Fruit fly (Drosophila melanogaster): ENCODE data around the gene CG10654.
A peak's percentile ranks its signal among the peaks of the same experiment; 100 is the strongest.

The CG10654 gene

dm6 chr3L:12471471-12471978 lies 36.1 kb downstream of the CG10654 start, which contains the start of gene CG10616 (continued):
- peak; percentile 95 for TF ChIP-seq CG16813 (GFP tag; IDR thresholded peaks at IDR 0.05; ENCODE audit: partially characterized antibody)
- no peak for TF ChIP-seq CG8281 (tag; optimal IDR thresholded peaks at IDR 0.05)
- TF ChIP-seq NFAT (GFP tag; IDR thresholded peaks at IDR 0.05), result no peak
- no peak for TF ChIP-seq CG10565 (GFP tag; optimal IDR thresholded peaks at IDR 0.05)
- no peak for TF ChIP-seq CG10979 (tag; optimal IDR thresholded peaks at IDR 0.05)
- TF ChIP-seq Scr (GFP tag; IDR thresholded peaks at IDR 0.05; ENCODE audit: partially characterized antibody), result peak; percentile 98
- TF ChIP-seq lilli (GFP tag; optimal IDR thresholded peaks at IDR 0.05), result no peak
- TF ChIP-seq CG14965 (GFP tag; optimal IDR thresholded peaks at IDR 0.05; ENCODE audit: borderline replicate concordance), result no peak
- TF ChIP-seq emc (GFP tag; optimal IDR thresholded peaks at IDR 0.05), result no peak
- TF ChIP-seq CG6791 (GFP tag; IDR thresholded peaks at IDR 0.05; ENCODE audit: partially characterized antibody), result peak; percentile 94
- no peak for TF ChIP-seq Ptx1 (GFP tag; IDR thresholded peaks at IDR 0.05)
- TF ChIP-seq crc (GFP tag; optimal IDR thresholded peaks at IDR 0.05), result no peak
- no peak for TF ChIP-seq croc (GFP tag; conservative IDR thresholded peaks at IDR 0.05)
- TF ChIP-seq Lpt (GFP tag; optimal IDR thresholded peaks at IDR 0.05), result no peak
- TF ChIP-seq CG3163 (GFP tag; optimal IDR thresholded peaks at IDR 0.05), result no peak
- TF ChIP-seq CG17568 (GFP tag; optimal IDR thresholded peaks at IDR 0.05), result no peak
- no peak for TF ChIP-seq CG10274 (GFP tag; optimal IDR thresholded peaks at IDR 0.05)
- no peak for TF ChIP-seq CG12236 (GFP tag; optimal IDR thresholded peaks at IDR 0.05)
- TF ChIP-seq CG15514 (GFP tag; optimal IDR thresholded peaks at IDR 0.05), result no peak
- TF ChIP-seq Xrp1 (GFP tag; IDR thresholded peaks at IDR 0.05), result no peak
- TF ChIP-seq sim (GFP tag; IDR thresholded peaks at IDR 0.05), result no peak
- no peak for TF ChIP-seq CG30431 (GFP tag; optimal IDR thresholded peaks at IDR 0.05)
- TF ChIP-seq Hey (tag; optimal IDR thresholded peaks at IDR 0.05), result no peak
- TF ChIP-seq CG7987 (GFP tag; optimal IDR thresholded peaks at IDR 0.05), result no peak
- no peak for TF ChIP-seq crp (GFP tag; optimal IDR thresholded peaks at IDR 0.05)
- TF ChIP-seq Oli (tag; optimal IDR thresholded peaks at IDR 0.05), result no peak
- TF ChIP-seq MESR4 (GFP tag; optimal IDR thresholded peaks at IDR 0.05), result peak; percentile 82
- no peak for TF ChIP-seq gcm (GFP tag; optimal IDR thresholded peaks at IDR 0.05)
- no peak for TF ChIP-seq nmo (GFP tag; optimal IDR thresholded peaks at IDR 0.05)
- TF ChIP-seq bcd (GFP tag; optimal IDR thresholded peaks at IDR 0.05), result no peak
- no peak for TF ChIP-seq gce (GFP tag; IDR thresholded peaks at IDR 0.05)
- TF ChIP-seq stwl (tag; optimal IDR thresholded peaks at IDR 0.05), result peak; percentile 85
- TF ChIP-seq CG1529 (GFP tag; optimal IDR thresholded peaks at IDR 0.05), result no peak
- TF ChIP-seq CG6683 (GFP tag; optimal IDR thresholded peaks at IDR 0.05), result no peak
- no peak for TF ChIP-seq Deaf1 (tag; optimal IDR thresholded peaks at IDR 0.05)
- no peak for TF ChIP-seq mam (GFP tag; optimal IDR thresholded peaks at IDR 0.05)
- no peak for TF ChIP-seq CG11398 (GFP tag; optimal IDR thresholded peaks at IDR 0.05)
- no peak for TF ChIP-seq CG10431 (GFP tag; optimal IDR thresholded peaks at IDR 0.05)
- TF ChIP-seq abd-A (tag; optimal IDR thresholded peaks at IDR 0.05), result no peak
- TF ChIP-seq gcm2 (GFP tag; optimal IDR thresholded peaks at IDR 0.05), result no peak
- TF ChIP-seq zfh2 (GFP tag; optimal IDR thresholded peaks at IDR 0.05), result no peak
- TF ChIP-seq yki (optimal IDR thresholded peaks at IDR 0.05), result no peak
- TF ChIP-seq CG12942 (GFP tag; optimal IDR thresholded peaks at IDR 0.05), result no peak
- no peak for TF ChIP-seq hth (optimal IDR thresholded peaks at IDR 0.05)
- TF ChIP-seq ato (GFP tag; IDR thresholded peaks at IDR 0.05; ENCODE audit: partially characterized antibody), result peak; percentile 66
- no peak for TF ChIP-seq lola (GFP tag; optimal IDR thresholded peaks at IDR 0.05)
- no peak for TF ChIP-seq HLH54F (GFP tag; optimal IDR thresholded peaks at IDR 0.05)
- TF ChIP-seq Sox100B (GFP tag; optimal IDR thresholded peaks at IDR 0.05), result no peak
- TF ChIP-seq CG18764 (GFP tag; optimal IDR thresholded peaks at IDR 0.05), result no peak
- TF ChIP-seq Ets65A (GFP tag), result peak; percentile 35
- no peak for TF ChIP-seq aop (GFP tag; IDR thresholded peaks at IDR 0.05)
